Comparison of ENCODE assay signal across 5 fruit fly cellular contexts in the genomic region with DNA sequence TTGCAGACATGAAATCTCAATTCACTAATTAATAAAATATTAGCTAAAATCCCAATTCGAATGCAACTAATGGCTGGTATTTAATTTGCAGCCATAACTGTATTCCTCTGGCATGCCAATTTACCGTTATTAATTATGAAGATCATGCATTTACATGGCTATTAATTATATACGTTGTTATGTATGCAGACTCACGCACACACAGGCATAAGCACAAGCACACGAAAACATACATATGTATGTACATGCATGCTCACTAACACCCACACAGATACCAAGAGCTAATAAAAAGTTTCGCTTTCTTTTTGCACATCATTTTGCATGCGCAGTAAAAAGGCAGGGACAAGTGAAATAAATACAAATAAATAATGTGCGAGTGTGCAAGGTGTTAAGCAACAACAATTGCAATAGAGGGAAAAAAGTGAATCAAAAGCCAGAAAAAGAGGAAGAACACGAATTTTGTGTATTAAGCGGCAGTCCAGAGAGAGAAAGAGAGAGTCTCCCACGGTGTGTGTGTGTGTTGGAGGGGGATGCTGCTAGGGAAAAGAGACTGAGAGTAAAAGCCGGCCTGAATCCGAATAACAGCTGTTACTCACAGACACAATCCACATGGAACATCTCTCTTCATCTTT.
A peak's percentile ranks its signal among the peaks of the same experiment; 100 is the strongest.
TF ChIP-seq lines count a peak whose summit lies in the region.

No protein-coding gene starts in this region.

- no peak for TF ChIP-seq CTCF in whole organism, embryonic (GFP tag; optimal IDR thresholded peaks at IDR 0.05; lab: Kevin White, UChicago)

TF ChIP-seq in whole organism, adult, 20 proteins besides CTCF, POLR2A, EP300 and RAD21 (continues in another document):
- no peak for TF ChIP-seq CG7045 (GFP tag; optimal IDR thresholded peaks at IDR 0.05; lab: Kevin White, UChicago)
- TF ChIP-seq CG5204 (GFP tag; optimal IDR thresholded peaks at IDR 0.05; lab: Kevin White, UChicago), result no peak
- TF ChIP-seq CG1620 (GFP tag; optimal IDR thresholded peaks at IDR 0.05; lab: Kevin White, UChicago), result no peak
- TF ChIP-seq kay (GFP tag; lab: Kevin White, UChicago; ENCODE audit: borderline replicate concordance), result peak; percentile 94
- no peak for TF ChIP-seq Clk (GFP tag; optimal IDR thresholded peaks at IDR 0.05; lab: Kevin White, UChicago)
- TF ChIP-seq CG11617 (GFP tag; optimal IDR thresholded peaks at IDR 0.05; lab: Kevin White, UChicago), result no peak
- TF ChIP-seq CG7101 (tag; optimal IDR thresholded peaks at IDR 0.05; lab: Kevin White, UChicago), result peak; percentile 19
- TF ChIP-seq CG33017 (tag; optimal IDR thresholded peaks at IDR 0.05; lab: Kevin White, UChicago), result peak; percentile 19
- peak; percentile 86 for TF ChIP-seq pad (GFP tag; optimal IDR thresholded peaks at IDR 0.05; lab: Kevin White, UChicago)
- TF ChIP-seq Crg-1 (GFP tag; optimal IDR thresholded peaks at IDR 0.05; lab: Kevin White, UChicago), result no peak
- no peak for TF ChIP-seq cnc (optimal IDR thresholded peaks at IDR 0.05; lab: Kevin White, UChicago)
- TF ChIP-seq cic (GFP tag; optimal IDR thresholded peaks at IDR 0.05; lab: Kevin White, UChicago), result peak; percentile 68
- peak; percentile 10 for TF ChIP-seq CG14711 (tag; optimal IDR thresholded peaks at IDR 0.05; lab: Kevin White, UChicago)
- TF ChIP-seq bab1 (GFP tag; optimal IDR thresholded peaks at IDR 0.05; lab: Kevin White, UChicago), result peak; percentile 22
- TF ChIP-seq toe (GFP tag; optimal IDR thresholded peaks at IDR 0.05; lab: Kevin White, UChicago), result no peak
- no peak for TF ChIP-seq Hr96 (GFP tag; optimal IDR thresholded peaks at IDR 0.05; lab: Kevin White, UChicago)
- peak; percentile 84 for TF ChIP-seq tj (GFP tag; optimal IDR thresholded peaks at IDR 0.05; lab: Kevin White, UChicago)

TF ChIP-seq in whole organism, embryonic, 481 proteins besides CTCF, POLR2A, EP300 and RAD21 (continues in another document):
- peak; percentile 5 for TF ChIP-seq zen (tag; optimal IDR thresholded peaks at IDR 0.05; lab: Kevin White, UChicago)
- TF ChIP-seq crp (GFP tag; optimal IDR thresholded peaks at IDR 0.05; lab: Kevin White, UChicago), result peak in 1 of 2 experiments; percentile 58
- peak; percentile 3 for TF ChIP-seq CG8924 (tag; optimal IDR thresholded peaks at IDR 0.05; lab: Kevin White, UChicago)
- TF ChIP-seq CG9437 (GFP tag; optimal IDR thresholded peaks at IDR 0.05; lab: Kevin White, UChicago), result peak; percentile 7
- peak; percentile 23 for TF ChIP-seq Med (GFP tag; lab: Kevin White, UChicago)
- peak; percentile 38 for TF ChIP-seq pros (GFP tag; optimal IDR thresholded peaks at IDR 0.05; lab: Kevin White, UChicago)
- TF ChIP-seq yki (optimal IDR thresholded peaks at IDR 0.05; lab: Kevin White, UChicago), result peak; percentile 24
- peak; percentile 4 for TF ChIP-seq CG5180 (GFP tag; optimal IDR thresholded peaks at IDR 0.05; lab: Kevin White, UChicago)
- peak; percentile 89 for TF ChIP-seq CG17385 (GFP tag; optimal IDR thresholded peaks at IDR 0.05; lab: Kevin White, UChicago)
- peak in 1 of 2 experiments; percentile 54 for TF ChIP-seq Pdp1 (GFP tag; optimal IDR thresholded peaks at IDR 0.05; lab: Kevin White, UChicago)
- TF ChIP-seq abd-A (tag; optimal IDR thresholded peaks at IDR 0.05; lab: Kevin White, UChicago), result peak; percentile 39
- TF ChIP-seq Sry-δ (GFP tag; optimal IDR thresholded peaks at IDR 0.05; lab: Kevin White, UChicago), result no peak
- no peak for TF ChIP-seq CG9817 (tag; optimal IDR thresholded peaks at IDR 0.05; lab: Kevin White, UChicago)
- TF ChIP-seq nom (GFP tag; optimal IDR thresholded peaks at IDR 0.05; lab: Kevin White, UChicago), result peak; percentile 67
- TF ChIP-seq CG10431 (GFP tag; optimal IDR thresholded peaks at IDR 0.05; lab: Kevin White, UChicago), result no peak
- peak; percentile 36 for TF ChIP-seq CG15479 (GFP tag; optimal IDR thresholded peaks at IDR 0.05; lab: Kevin White, UChicago)
- no peak for TF ChIP-seq CG4707 (GFP tag; optimal IDR thresholded peaks at IDR 0.05; lab: Kevin White, UChicago)

TF ChIP-seq in whole organism, prepupa, 60 proteins besides CTCF, POLR2A, EP300 and RAD21 (continues in another document):
- TF ChIP-seq CG6792 (GFP tag; optimal IDR thresholded peaks at IDR 0.05; lab: Kevin White, UChicago), result no peak
- no peak for TF ChIP-seq CG11294 (GFP tag; IDR thresholded peaks at IDR 0.05; lab: Robert Waterston, UW)
- no peak for TF ChIP-seq CG8319 (GFP tag; optimal IDR thresholded peaks at IDR 0.05; lab: Kevin White, UChicago)
- peak; percentile 48 for TF ChIP-seq Sox102F (GFP tag; optimal IDR thresholded peaks at IDR 0.05; lab: Kevin White, UChicago)
- TF ChIP-seq Met (GFP tag; optimal IDR thresholded peaks at IDR 0.05; lab: Kevin White, UChicago), result peak; percentile 39
- no peak for TF ChIP-seq CG11762 (GFP tag; optimal IDR thresholded peaks at IDR 0.05; lab: Kevin White, UChicago; ENCODE audit: insufficient read depth)
- TF ChIP-seq eg (GFP tag; IDR thresholded peaks at IDR 0.05; lab: Robert Waterston, UW), result no peak
- no peak for TF ChIP-seq svp (GFP tag; lab: Kevin White, UChicago)
- TF ChIP-seq Ets21C (GFP tag; optimal IDR thresholded peaks at IDR 0.05; lab: Kevin White, UChicago), result no peak
- peak; percentile 90 for TF ChIP-seq Blimp-1 (GFP tag; optimal IDR thresholded peaks at IDR 0.05; lab: Kevin White, UChicago)
- no peak for TF ChIP-seq fd85E (GFP tag; optimal IDR thresholded peaks at IDR 0.05; lab: Kevin White, UChicago)
- TF ChIP-seq Ets96B (tag; optimal IDR thresholded peaks at IDR 0.05; lab: Kevin White, UChicago), result peak; percentile 22
- TF ChIP-seq salr (GFP tag; optimal IDR thresholded peaks at IDR 0.05; lab: Kevin White, UChicago), result no peak
- no peak for TF ChIP-seq CG1621 (tag; optimal IDR thresholded peaks at IDR 0.05; lab: Kevin White, UChicago)
- peak; percentile 14 for TF ChIP-seq Sox14 (GFP tag; optimal IDR thresholded peaks at IDR 0.05; lab: Kevin White, UChicago)
- peak; percentile 49 for TF ChIP-seq vri (GFP tag; optimal IDR thresholded peaks at IDR 0.05; lab: Kevin White, UChicago)
- no peak for TF ChIP-seq OdsH (GFP tag; optimal IDR thresholded peaks at IDR 0.05; lab: Kevin White, UChicago)
- peak; percentile 61 to 66 for TF ChIP-seq ss (GFP tag; optimal IDR thresholded peaks at IDR 0.05; lab: Kevin White, UChicago)
- no peak for TF ChIP-seq fkh (GFP tag; optimal IDR thresholded peaks at IDR 0.05; lab: Kevin White, UChicago)

TF ChIP-seq in whole organism, pupa, 21 proteins besides CTCF, POLR2A, EP300 and RAD21:
- TF ChIP-seq D1 (tag; optimal IDR thresholded peaks at IDR 0.05; lab: Kevin White, UChicago), result no peak
- TF ChIP-seq gl (tag; optimal IDR thresholded peaks at IDR 0.05; lab: Kevin White, UChicago), result peak; percentile 32
- TF ChIP-seq CG12605 (GFP tag; IDR thresholded peaks at IDR 0.05; lab: Robert Waterston, UW), result no peak
- TF ChIP-seq CG9948 (tag; optimal IDR thresholded peaks at IDR 0.05; lab: Kevin White, UChicago), result no peak
- peak; percentile 36 for TF ChIP-seq CG14655 (GFP tag; optimal IDR thresholded peaks at IDR 0.05; lab: Kevin White, UChicago)
- peak; percentile 25 for TF ChIP-seq CG15710 (tag; optimal IDR thresholded peaks at IDR 0.05; lab: Kevin White, UChicago)
- peak; percentile 43 for TF ChIP-seq EcR (GFP tag; optimal IDR thresholded peaks at IDR 0.05; lab: Kevin White, UChicago)
- no peak for TF ChIP-seq CG17806 (tag; optimal IDR thresholded peaks at IDR 0.05; lab: Kevin White, UChicago)
- no peak for TF ChIP-seq CG8159 (tag; optimal IDR thresholded peaks at IDR 0.05; lab: Kevin White, UChicago)
- TF ChIP-seq Snoo (tag; optimal IDR thresholded peaks at IDR 0.05; lab: Kevin White, UChicago), result no peak
- TF ChIP-seq CG8301 (tag; optimal IDR thresholded peaks at IDR 0.05; lab: Kevin White, UChicago), result peak; percentile 24
- peak; percentile 9 for TF ChIP-seq CG34367 (tag; optimal IDR thresholded peaks at IDR 0.05; lab: Kevin White, UChicago)
- no peak for TF ChIP-seq Pif1A (GFP tag; optimal IDR thresholded peaks at IDR 0.05; lab: Kevin White, UChicago)
- TF ChIP-seq CG13204 (GFP tag; optimal IDR thresholded peaks at IDR 0.05; lab: Kevin White, UChicago), result no peak
- TF ChIP-seq CG4496 (GFP tag; IDR thresholded peaks at IDR 0.05; lab: Robert Waterston, UW), result no peak
- no peak for TF ChIP-seq fd96Ca (GFP tag; IDR thresholded peaks at IDR 0.05; lab: Robert Waterston, UW)
TF ChIP-seq in whole organism, pupa: peak in this region for 6.

TF ChIP-seq in whole organism, wandering third instar larva, 38 proteins besides CTCF, POLR2A, EP300 and RAD21 (continues in another document):
- TF ChIP-seq h (GFP tag; optimal IDR thresholded peaks at IDR 0.05; lab: Kevin White, UChicago) (peak; percentile 43), br (GFP tag; optimal IDR thresholded peaks at IDR 0.05; lab: Kevin White, UChicago) (no peak), Dif (GFP tag; optimal IDR thresholded peaks at IDR 0.05; lab: Kevin White, UChicago; ENCODE audit: partially characterized antibody) (peak; percentile 15), pan (optimal IDR thresholded peaks at IDR 0.05; lab: Kevin White, UChicago) (no peak), HLH106 (tag; optimal IDR thresholded peaks at IDR 0.05; lab: Kevin White, UChicago) (no peak), Hnf4 (GFP tag; optimal IDR thresholded peaks at IDR 0.05; lab: Kevin White, UChicago) (peak; percentile 20), Hr83 (GFP tag; optimal IDR thresholded peaks at IDR 0.05; lab: Kevin White, UChicago; ENCODE audit: poor library complexity, severe bottlenecking) (peak; percentile 0), woc (GFP tag; optimal IDR thresholded peaks at IDR 0.05; lab: Kevin White, UChicago) (no peak), Sp1 (GFP tag; optimal IDR thresholded peaks at IDR 0.05; lab: Kevin White, UChicago) (peak; percentile 56), tai (GFP tag; optimal IDR thresholded peaks at IDR 0.05; lab: Kevin White, UChicago) (no peak), fru (GFP tag; optimal IDR thresholded peaks at IDR 0.05; lab: Kevin White, UChicago) (peak; percentile 7), rgr (GFP tag; optimal IDR thresholded peaks at IDR 0.05; lab: Kevin White, UChicago) (no peak), Rel (GFP tag; optimal IDR thresholded peaks at IDR 0.05; lab: Kevin White, UChicago) (no peak), Rel (tag; optimal IDR thresholded peaks at IDR 0.05; lab: Kevin White, UChicago) (peak; percentile 93), Abd-B (GFP tag; optimal IDR thresholded peaks at IDR 0.05; lab: Kevin White, UChicago) (no peak), foxo (GFP tag; optimal IDR thresholded peaks at IDR 0.05; lab: Kevin White, UChicago) (peak in 1 of 2 experiments; percentile 44), dsf (GFP tag; optimal IDR thresholded peaks at IDR 0.05; lab: Kevin White, UChicago; ENCODE audit: borderline replicate concordance) (no peak), dl (GFP tag; optimal IDR thresholded peaks at IDR 0.05; lab: Kevin White, UChicago; ENCODE audit: insufficient read depth in 1 of 2, partially characterized antibody in 2 of 2) (no peak), dmrt93B (GFP tag; optimal IDR thresholded peaks at IDR 0.05; lab: Kevin White, UChicago) (no peak), Jra (GFP tag; optimal IDR thresholded peaks at IDR 0.05; lab: Kevin White, UChicago) (peak; percentile 43), jim (GFP tag; optimal IDR thresholded peaks at IDR 0.05; lab: Kevin White, UChicago) (no peak), psq (GFP tag; optimal IDR thresholded peaks at IDR 0.05; lab: Kevin White, UChicago) (peak; percentile 41), brk (GFP tag; optimal IDR thresholded peaks at IDR 0.05; lab: Kevin White, UChicago) (peak; percentile 25)
